Worm (Caenorhabditis elegans): ENCODE results near the gene nmy-3.

ce11 chrIV:9259687-9260086 is 14.6 kb upstream of the nmy-3 start, which contains the start of gene Y11D7A.10:
- no peak for TF ChIP-seq fkh-6 (tag; optimal IDR thresholded peaks at IDR 0.05)
- TF ChIP-seq mec-3 (tag; optimal IDR thresholded peaks at IDR 0.05; ENCODE audit: borderline replicate concordance), result no peak
- no peak for TF ChIP-seq F13H6.1 (tag; optimal IDR thresholded peaks at IDR 0.05)
- TF ChIP-seq unc-42 (tag; optimal IDR thresholded peaks at IDR 0.05), result no peak
- no peak for TF ChIP-seq unc-86 (tag; optimal IDR thresholded peaks at IDR 0.05)
- no peak for TF ChIP-seq C08G9.2 (tag; optimal IDR thresholded peaks at IDR 0.05)
- no peak for TF ChIP-seq ceh-24 (tag; optimal IDR thresholded peaks at IDR 0.05)
- TF ChIP-seq gmeb-2 (tag; optimal IDR thresholded peaks at IDR 0.05), result no peak
- no peak for TF ChIP-seq lin-11 (tag; optimal IDR thresholded peaks at IDR 0.05)
- no peak for TF ChIP-seq pha-4 (tag; optimal IDR thresholded peaks at IDR 0.05)
- no peak for TF ChIP-seq fax-1 (tag; optimal IDR thresholded peaks at IDR 0.05)
- TF ChIP-seq ceh-48 (tag; optimal IDR thresholded peaks at IDR 0.05), result no peak
- no peak for TF ChIP-seq ceh-19 (GFP tag; optimal IDR thresholded peaks at IDR 0.05)
